Fruit fly (Drosophila melanogaster): ENCODE measurements around the gene tow.

dm6 chr3L:6988942-6989569 lies 46.4 kb downstream of the tow start:
- TF ChIP-seq ttk (optimal IDR thresholded peaks at IDR 0.05) (no peak), psq (optimal IDR thresholded peaks at IDR 0.05) (no peak), insv (optimal IDR thresholded peaks at IDR 0.05) (no peak), h (optimal IDR thresholded peaks at IDR 0.05) (no peak), Sin3A (optimal IDR thresholded peaks at IDR 0.05) (no peak), Myc (optimal IDR thresholded peaks at IDR 0.05) (no peak)

Data from Kc167 (cell line).